Worm (Caenorhabditis elegans) whole organism, L1 larva: ENCODE results near the gene F21D12.2.

Experiments
- ceh-82 ChIP-seq, 3 experiments: fragments of 150-350 bp in 1 of 3; sonication (generic microtip) in 2 of 3; optimal IDR thresholded peaks; 2 replicates each; lab custom pipeline; 2014 to 2017; ENCODE audit warnings: missing biosample characterization in 3 of 3, missing genetic modification characterization in 3 of 3
- elt-3 ChIP-seq, 6 experiments: fragments of 150-350 bp in 1 of 6; sonication (generic microtip); optimal IDR thresholded peaks; 2 replicates each; lab custom pipeline; 2017 to 2018; ENCODE audit warnings: missing biosample characterization in 6 of 6, missing genetic modification characterization in 6 of 6, inconsistent platforms in 1 of 6
- hlh-17 ChIP-seq: fragments of 200-800 bp; sonication (Bioruptor generic); optimal IDR thresholded peaks from 2 replicates; lab custom pipeline; 2018; ENCODE audit warnings: missing genetic modification characterization, mild to moderate bottlenecking, missing compliant biosample characterization, moderate library complexity, borderline replicate concordance
- snpc-4 ChIP-seq: fragments of 150-350 bp; optimal IDR thresholded peaks from 2 replicates; lab custom pipeline; 2014; ENCODE audit warnings: missing biosample characterization, missing genetic modification characterization
- ztf-11 ChIP-seq, 2 experiments: sonication (generic microtip); optimal IDR thresholded peaks; 2 replicates each; lab custom pipeline; 2016 to 2017; ENCODE audit warnings: missing genetic modification characterization in 2 of 2, missing biosample characterization in 1 of 2, missing compliant biosample characterization in 1 of 2

DNA sequence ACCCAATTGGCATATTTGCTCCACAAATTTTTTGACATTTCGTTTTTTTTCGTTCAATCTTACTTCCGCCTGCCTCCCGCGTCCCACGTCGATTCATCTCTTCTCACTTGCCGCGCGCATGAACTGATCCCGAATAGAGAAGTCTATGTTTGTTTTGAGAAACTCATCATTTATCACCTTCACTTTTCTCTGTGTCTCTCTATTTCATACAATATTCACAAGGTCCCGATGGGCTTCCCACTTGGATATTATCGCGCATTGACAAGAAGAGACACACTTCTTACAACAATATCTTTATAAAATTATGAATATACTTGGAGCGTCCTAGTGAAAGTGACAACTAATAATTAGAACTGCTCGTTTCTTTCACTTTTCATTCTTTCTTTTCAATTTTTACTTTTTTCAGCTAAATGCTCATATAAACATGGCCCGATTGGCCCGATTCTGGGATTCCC lies 40.9 kb downstream of the F21D12.2 start, which contains the start of gene insc-1:
- TF ChIP-seq elt-3 (tag; optimal IDR thresholded peaks at IDR 0.05; lab: Kevin White, UChicago) (no peak), snpc-4 (no peak), ceh-82 (tag; optimal IDR thresholded peaks at IDR 0.05; lab: Kevin White, UChicago) (no peak), hlh-17 (GFP tag; lab: Kevin White, UChicago) (no peak), ztf-11 (tag; optimal IDR thresholded peaks at IDR 0.05; lab: Kevin White, UChicago) (no peak)
